Worm (Caenorhabditis elegans) whole organism, late embryonic: ENCODE measurements around the gene rpl-10.

Experiments
- C38D4.7 ChIP-seq: fragments of 200-800 bp; sonication (Bioruptor generic); optimal IDR thresholded peaks from 2 replicates; lab custom pipeline; 2018; ENCODE audit warnings: mild to moderate bottlenecking, missing genetic modification characterization, moderate library complexity, missing compliant biosample characterization
- F13H6.1 ChIP-seq: sonication (generic microtip); optimal IDR thresholded peaks from 2 replicates; lab custom pipeline; 2016; ENCODE audit warnings: missing genetic modification characterization, missing compliant biosample characterization
- K09A11.1 ChIP-seq: sonication (generic microtip); optimal IDR thresholded peaks from 2 replicates; lab custom pipeline; 2017; ENCODE audit warnings: antibody characterized with exemption, mild to moderate bottlenecking, missing genetic modification characterization, missing compliant biosample characterization; ENCODE audit not compliant: insufficient read depth
- T23F11.4 ChIP-seq: fragments of 200-800 bp; sonication (Bioruptor generic); optimal IDR thresholded peaks from 2 replicates; lab custom pipeline; 2018; ENCODE audit warnings: mild to moderate bottlenecking, missing genetic modification characterization, missing compliant biosample characterization
- Y22D7AL.16 ChIP-seq: sonication (generic microtip); optimal IDR thresholded peaks from 2 replicates; lab custom pipeline; 2016; ENCODE audit warnings: missing genetic modification characterization, missing compliant biosample characterization
- ceh-14 ChIP-seq: sonication (generic microtip); optimal IDR thresholded peaks from 2 replicates; lab custom pipeline; 2016; ENCODE audit warnings: missing genotype, missing genetic modification characterization, missing compliant biosample characterization
- ceh-18 ChIP-seq: sonication (generic microtip); optimal IDR thresholded peaks from 2 replicates; lab custom pipeline; 2016; ENCODE audit warnings: missing genetic modification characterization, missing compliant biosample characterization
- ceh-19 ChIP-seq: fragments of 200-800 bp; sonication (Bioruptor generic); optimal IDR thresholded peaks from 2 replicates; lab custom pipeline; 2018; ENCODE audit warnings: mild to moderate bottlenecking, missing genetic modification characterization, missing compliant biosample characterization
- ceh-22 ChIP-seq: sonication (generic microtip); optimal IDR thresholded peaks from 2 replicates; lab custom pipeline; 2017; ENCODE audit warnings: missing biosample characterization, missing genetic modification characterization
- ceh-30 ChIP-seq: fragments of 150-350 bp; optimal IDR thresholded peaks from 2 replicates; lab custom pipeline; 2014; ENCODE audit warnings: missing biosample characterization, missing genetic modification characterization
- ceh-31 ChIP-seq: sonication (generic microtip); optimal IDR thresholded peaks from 2 replicates; lab custom pipeline; 2016; ENCODE audit warnings: missing genetic modification characterization, missing compliant biosample characterization
- ceh-34 ChIP-seq: sonication (generic microtip); optimal IDR thresholded peaks from 2 replicates; lab custom pipeline; 2016; ENCODE audit warnings: mild to moderate bottlenecking, missing genetic modification characterization, missing compliant biosample characterization
- ceh-45 ChIP-seq: fragments of 200-800 bp; sonication (Bioruptor generic); IDR thresholded peaks from 2 replicates; pipeline ENCODE4 v1.3.6; 2022; ENCODE audit warnings: missing genetic modification reagents, missing genetic modification characterization, missing compliant biosample characterization
- ceh-48 ChIP-seq: sonication (generic microtip); optimal IDR thresholded peaks from 2 replicates; lab custom pipeline; 2016; ENCODE audit warnings: missing genetic modification characterization, inconsistent platforms, missing compliant biosample characterization
- ceh-6 ChIP-seq: fragments of 200-800 bp; sonication (Bioruptor generic); optimal IDR thresholded peaks from 2 replicates; lab custom pipeline; 2018; ENCODE audit warnings: mild to moderate bottlenecking, missing genetic modification characterization, missing compliant biosample characterization
- ceh-9 ChIP-seq: sonication (generic microtip); optimal IDR thresholded peaks from 2 replicates; lab custom pipeline; 2016; ENCODE audit warnings: mild to moderate bottlenecking, missing genetic modification characterization, inconsistent platforms, missing compliant biosample characterization
- dmd-4 ChIP-seq: sonication (generic microtip); optimal IDR thresholded peaks from 2 replicates; lab custom pipeline; 2016; ENCODE audit warnings: borderline replicate concordance, missing genetic modification characterization, missing compliant biosample characterization
- dve-1 ChIP-seq: sonication (generic microtip); optimal IDR thresholded peaks from 2 replicates; lab custom pipeline; 2017; ENCODE audit warnings: antibody characterized with exemption, mild to moderate bottlenecking, missing genetic modification characterization, missing compliant biosample characterization
- elt-2 ChIP-seq: sonication (generic microtip); optimal IDR thresholded peaks from 2 replicates; lab custom pipeline; 2016; ENCODE audit warnings: missing genetic modification reagents, missing genetic modification characterization, missing compliant biosample characterization
- ets-4 ChIP-seq: sonication (generic microtip); optimal IDR thresholded peaks from 2 replicates; lab custom pipeline; 2016; ENCODE audit warnings: missing genetic modification characterization, missing compliant biosample characterization
- eyg-1 ChIP-seq: sonication (generic microtip); optimal IDR thresholded peaks from 2 replicates; lab custom pipeline; 2016; ENCODE audit warnings: missing genotype, missing genetic modification characterization, missing compliant biosample characterization
- fax-1 ChIP-seq: sonication (generic microtip); optimal IDR thresholded peaks from 2 replicates; lab custom pipeline; 2016; ENCODE audit warnings: missing genotype, missing genetic modification characterization, missing compliant biosample characterization
- fkh-6 ChIP-seq: sonication (generic microtip); optimal IDR thresholded peaks from 2 replicates; lab custom pipeline; 2016; ENCODE audit warnings: missing genetic modification characterization, missing compliant biosample characterization
- gmeb-2 ChIP-seq: sonication (generic microtip); optimal IDR thresholded peaks from 2 replicates; lab custom pipeline; 2016; ENCODE audit warnings: missing genetic modification characterization, inconsistent platforms, missing compliant biosample characterization
- hlh-30 ChIP-seq: sonication (generic microtip); optimal IDR thresholded peaks from 2 replicates; lab custom pipeline; 2017; ENCODE audit warnings: antibody characterized with exemption, missing genetic modification characterization, missing compliant biosample characterization; ENCODE audit not compliant: insufficient read depth
- lim-6 ChIP-seq: sonication (generic microtip); optimal IDR thresholded peaks from 2 replicates; lab custom pipeline; 2016; ENCODE audit warnings: missing genetic modification characterization, missing compliant biosample characterization
- lin-11 ChIP-seq: fragments of 200-800 bp; sonication (Bioruptor generic); optimal IDR thresholded peaks from 2 replicates; lab custom pipeline; 2018; ENCODE audit warnings: mild to moderate bottlenecking, missing genetic modification characterization, missing compliant biosample characterization
- madf-2 ChIP-seq: sonication (generic microtip); optimal IDR thresholded peaks from 2 replicates; lab custom pipeline; 2017; ENCODE audit warnings: missing genetic modification characterization, missing compliant biosample characterization
- nfya-1 ChIP-seq: sonication (generic microtip); optimal IDR thresholded peaks from 2 replicates; lab custom pipeline; 2017; ENCODE audit warnings: missing genetic modification characterization, mild to moderate bottlenecking, missing compliant biosample characterization, antibody characterized with exemption, moderate library complexity
- odd-2 ChIP-seq: sonication (generic microtip); optimal IDR thresholded peaks from 2 replicates; lab custom pipeline; 2017; ENCODE audit warnings: antibody characterized with exemption, mild to moderate bottlenecking, missing genetic modification characterization, missing compliant biosample characterization
- pag-3 ChIP-seq: sonication (generic microtip); optimal IDR thresholded peaks from 2 replicates; lab custom pipeline; 2016; ENCODE audit warnings: missing compliant biosample characterization, missing genetic modification characterization, borderline replicate concordance
- pat-9 ChIP-seq: fragments of 200-800 bp; sonication (Bioruptor generic); optimal IDR thresholded peaks from 2 replicates; lab custom pipeline; 2018; ENCODE audit warnings: mild to moderate bottlenecking, missing genetic modification characterization, moderate library complexity, missing compliant biosample characterization
- pax-1 ChIP-seq: fragments of 150-350 bp; optimal IDR thresholded peaks from 2 replicates; lab custom pipeline; 2014; ENCODE audit warnings: missing biosample characterization, missing genetic modification characterization
- pha-4 ChIP-seq: fragments of 150-350 bp; optimal IDR thresholded peaks from 2 replicates; lab custom pipeline; 2018; ENCODE audit warnings: missing biosample characterization, missing genetic modification reagents, missing genetic modification characterization
- pros-1 ChIP-seq: fragments of 150-350 bp; optimal IDR thresholded peaks from 2 replicates; lab custom pipeline; 2014; ENCODE audit warnings: missing biosample characterization, missing genetic modification reagents, missing genetic modification characterization
- ref-2 ChIP-seq: sonication (generic microtip); optimal IDR thresholded peaks from 2 replicates; lab custom pipeline; 2016; ENCODE audit warnings: missing genetic modification characterization, missing compliant biosample characterization
- rnt-1 ChIP-seq: sonication (generic microtip); optimal IDR thresholded peaks from 2 replicates; lab custom pipeline; 2016; ENCODE audit warnings: missing genetic modification characterization, missing compliant biosample characterization
- sox-4 ChIP-seq: sonication (generic microtip); optimal IDR thresholded peaks from 2 replicates; lab custom pipeline; 2017; ENCODE audit warnings: mild to moderate bottlenecking, missing genetic modification characterization, inconsistent platforms, missing compliant biosample characterization
- tbx-2 ChIP-seq: sonication (generic microtip); optimal IDR thresholded peaks from 2 replicates; lab custom pipeline; 2016; ENCODE audit warnings: missing genetic modification characterization, missing compliant biosample characterization
- ttx-3 ChIP-seq: sonication (generic microtip); optimal IDR thresholded peaks from 2 replicates; lab custom pipeline; 2016; ENCODE audit warnings: missing genetic modification reagents, missing genetic modification characterization, missing compliant biosample characterization
- unc-3 ChIP-seq, 2 experiments: fragments of 200-800 bp in 1 of 2; sonication (Bioruptor generic) in 1 of 2; sonication (generic microtip) in 1 of 2; conservative IDR thresholded peaks in 1 of 2; optimal IDR thresholded peaks in 1 of 2; 2 replicates each; pipeline versions ENCODE4 v1.3.6 to Lab custom; 2016 to 2022; ENCODE audit warnings: missing compliant biosample characterization in 2 of 2, missing genetic modification characterization in 2 of 2, missing genetic modification reagents in 1 of 2
- unc-42 ChIP-seq: sonication (generic microtip); optimal IDR thresholded peaks from 2 replicates; lab custom pipeline; 2016; ENCODE audit warnings: missing genotype, missing genetic modification characterization, missing compliant biosample characterization
- unc-55 ChIP-seq: sonication (generic microtip); optimal IDR thresholded peaks from 2 replicates; lab custom pipeline; 2017; ENCODE audit warnings: missing biosample characterization, missing genetic modification reagents, missing genetic modification characterization
- zip-5 ChIP-seq: sonication (generic microtip); optimal IDR thresholded peaks from 2 replicates; lab custom pipeline; 2016; ENCODE audit warnings: missing genetic modification characterization, missing compliant biosample characterization

rpl-10 gene

ce11 chrII:8178614-8179013, 34.9 kb downstream of the rpl-10 start:
- TF ChIP-seq C38D4.7 (GFP tag; lab: Kevin White, UChicago) (no peak), gmeb-2 (tag; lab: Kevin White, UChicago) (no peak), ceh-19 (GFP tag; lab: Kevin White, UChicago) (no peak), odd-2 (no peak), pag-3 (tag; lab: Kevin White, UChicago) (no peak), sox-4 (tag; lab: Kevin White, UChicago) (no peak), pha-4 (no peak)

DNA sequence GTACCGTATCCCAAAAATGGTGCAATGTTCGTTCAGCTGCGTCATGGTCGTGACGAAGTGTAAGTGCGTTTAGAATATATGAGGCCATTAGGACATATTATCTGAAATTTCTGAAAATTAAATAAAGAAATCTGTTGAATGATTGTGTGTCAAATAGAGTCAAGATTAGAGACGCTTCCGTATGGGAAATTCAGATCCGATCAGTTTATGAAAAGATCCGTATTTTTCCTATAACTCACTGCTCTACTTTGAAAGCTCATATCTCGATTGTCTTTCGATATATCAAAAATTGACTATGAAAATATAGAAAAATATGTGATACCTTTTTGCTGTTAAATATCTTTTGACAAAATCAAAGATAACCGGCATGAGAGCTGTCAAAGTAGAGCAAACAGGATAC, 36.6 kb downstream of the rpl-10 start, which contains the start of gene T05C12.4:
Gene T05C12.4, minus strand, starts transcription at position 101 of the 400 bp plus-strand sequence.
- TF ChIP-seq T23F11.4 (GFP tag; lab: Kevin White, UChicago) (no peak), madf-2 (tag; lab: Kevin White, UChicago) (no peak), ceh-9 (tag; lab: Kevin White, UChicago) (no peak)

DNA sequence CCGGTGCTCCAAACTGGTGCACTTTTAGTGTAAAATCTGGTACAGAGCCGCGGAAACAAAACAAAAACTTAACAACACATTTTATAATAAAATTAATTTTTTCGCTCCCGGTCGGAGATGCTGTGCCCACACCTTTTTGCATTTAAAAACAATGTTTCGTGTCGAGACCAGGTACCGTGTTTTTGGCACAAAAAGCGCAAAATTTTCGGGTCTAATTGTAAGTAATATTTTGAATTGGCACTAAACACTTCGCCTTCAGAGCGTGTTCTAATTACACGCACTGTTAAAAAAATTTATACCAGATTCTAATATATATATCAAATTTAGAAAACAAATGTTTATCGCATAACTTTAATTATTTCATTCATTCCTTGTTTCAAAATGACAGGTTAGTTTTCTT, 37.8 kb downstream of the rpl-10 start, which contains the start of gene dylt-3:
Gene dylt-3, plus strand, starts transcription at position 301 of the 400 bp plus-strand sequence.
- TF ChIP-seq C38D4.7 (GFP tag; lab: Kevin White, UChicago) (no peak), lin-11 (no peak), ceh-22 (tag; lab: Kevin White, UChicago) (no peak), ceh-19 (GFP tag; lab: Kevin White, UChicago) (no peak), dmd-4 (tag; lab: Kevin White, UChicago) (no peak), ttx-3 (no peak), ceh-14 (tag; lab: Kevin White, UChicago) (no peak), hlh-30 (tag; lab: Kevin White, UChicago) (no peak), T23F11.4 (GFP tag; lab: Kevin White, UChicago) (no peak), pros-1 (tag; lab: Kevin White, UChicago) (no peak), unc-3 (GFP tag; conservative IDR thresholded peaks at IDR 0.05; lab: Robert Waterston, UW) (no peak), unc-3 (tag; optimal IDR thresholded peaks at IDR 0.05; lab: Kevin White, UChicago) (no peak), zip-5 (tag; lab: Kevin White, UChicago) (no peak), ceh-30 (tag; lab: Kevin White, UChicago) (no peak), fkh-6 (tag; lab: Kevin White, UChicago) (no peak), ceh-45 (GFP tag; lab: Robert Waterston, UW) (no peak), ceh-6 (no peak), rnt-1 (tag; lab: Kevin White, UChicago) (no peak), eyg-1 (tag; lab: Kevin White, UChicago) (no peak), nfya-1 (tag; lab: Kevin White, UChicago) (no peak), unc-42 (no peak)
- TF ChIP-seq, all 69 proteins: peak for 0

DNA sequence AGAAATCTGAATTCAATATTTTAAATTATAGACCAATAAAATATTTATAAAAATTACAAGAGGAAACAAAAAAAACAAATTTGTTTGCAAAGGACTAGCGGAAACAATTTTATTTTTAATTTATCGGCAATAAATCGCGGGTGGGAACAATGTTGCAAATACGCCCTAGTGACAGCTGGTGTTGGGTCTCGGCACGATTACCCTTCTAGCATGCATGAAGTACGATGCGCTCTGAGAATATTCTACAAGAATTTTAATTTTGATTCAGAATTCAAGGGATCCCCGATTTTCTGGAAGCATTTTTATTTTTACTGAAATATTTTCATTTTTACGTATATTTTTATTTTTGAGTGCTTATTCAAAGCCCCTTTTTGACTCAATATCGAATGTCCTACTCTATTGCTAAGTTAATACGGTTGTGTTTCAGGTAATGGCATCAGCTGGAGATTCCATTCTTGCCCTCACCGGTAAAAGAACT, 41.4 kb downstream of the rpl-10 start, which contains the start of the genes mig-5 and cct-1:
Gene mig-5, minus strand, starts transcription at position 8 of the 478 bp plus-strand sequence.
Gene cct-1, plus strand, starts transcription at position 428 of the 478 bp plus-strand sequence.
- peak; percentile 31 for TF ChIP-seq fax-1
- no peak for TF ChIP-seq zip-5 (tag; lab: Kevin White, UChicago)
- TF ChIP-seq unc-55 (GFP tag; lab: Kevin White, UChicago) = peak; percentile 86
- peak; percentile 2 for TF ChIP-seq hlh-30 (tag; lab: Kevin White, UChicago)
- peak; percentile 33 for TF ChIP-seq dve-1 (tag; lab: Kevin White, UChicago)
- peak; percentile 5 for TF ChIP-seq F13H6.1 (tag; lab: Kevin White, UChicago)
- peak; percentile 92 for TF ChIP-seq ceh-18 (tag; lab: Kevin White, UChicago)
- peak; percentile 35 for TF ChIP-seq ceh-19 (GFP tag; lab: Kevin White, UChicago)
- peak; percentile 82 for TF ChIP-seq pax-1 (tag; lab: Kevin White, UChicago)
- no peak for TF ChIP-seq pat-9 (tag; lab: Kevin White, UChicago)
- TF ChIP-seq ceh-30 (tag; lab: Kevin White, UChicago) = no peak
- TF ChIP-seq eyg-1 (tag; lab: Kevin White, UChicago) = no peak
- peak; percentile 94 for TF ChIP-seq nfya-1 (tag; lab: Kevin White, UChicago)
- TF ChIP-seq elt-2 (tag; lab: Kevin White, UChicago) = peak; percentile 59
- TF ChIP-seq lim-6 (tag; lab: Kevin White, UChicago) = no peak
- peak; percentile 28 for TF ChIP-seq Y22D7AL.16 (tag; lab: Kevin White, UChicago)
- TF ChIP-seq sox-4 (tag; lab: Kevin White, UChicago) = no peak
- peak; percentile 24 for TF ChIP-seq ceh-48 (tag; lab: Kevin White, UChicago)
- peak; percentile 12 for TF ChIP-seq ets-4
- TF ChIP-seq lin-11 = no peak
- TF ChIP-seq ref-2 (tag; lab: Kevin White, UChicago) = peak; percentile 70
- peak; percentile 69 for TF ChIP-seq ceh-34 (tag; lab: Kevin White, UChicago)
- peak; percentile 80 for TF ChIP-seq ceh-14 (tag; lab: Kevin White, UChicago)
- TF ChIP-seq unc-42 = peak; percentile 84
- TF ChIP-seq tbx-2 (tag; lab: Kevin White, UChicago) = peak; percentile 69
- peak; percentile 0 for TF ChIP-seq K09A11.1 (tag; lab: Kevin White, UChicago)
- peak; percentile 68 for TF ChIP-seq ceh-31
